Worm (Caenorhabditis elegans) whole organism, early embryonic: ENCODE results near the gene C34E10.12.

Source experiments
- B0310.2 ChIP-seq: sonication (generic microtip); optimal IDR thresholded peaks from 2 replicates; lab custom pipeline; 2016; ENCODE audit warnings: mild to moderate bottlenecking, missing genetic modification characterization, missing compliant biosample characterization
- F13C5.2 ChIP-seq: sonication (generic microtip); optimal IDR thresholded peaks from 2 replicates; lab custom pipeline; 2017; ENCODE audit warnings: mild to moderate bottlenecking, missing genetic modification characterization, inconsistent platforms, missing compliant biosample characterization
- aly-1 ChIP-seq: sonication (generic microtip); optimal IDR thresholded peaks from 2 replicates; lab custom pipeline; 2016; ENCODE audit warnings: missing genetic modification characterization, missing compliant biosample characterization
- ama-1 ChIP-seq: fragments of 150-350 bp; optimal IDR thresholded peaks from 2 replicates; lab custom pipeline; 2014
- ceh-13 ChIP-seq: fragments of 200-800 bp; sonication (Bioruptor generic); optimal IDR thresholded peaks from 2 replicates; lab custom pipeline; 2018; ENCODE audit warnings: mild to moderate bottlenecking, missing genetic modification characterization, missing compliant biosample characterization
- ceh-36 ChIP-seq: sonication (generic microtip); optimal IDR thresholded peaks from 2 replicates; lab custom pipeline; 2016; ENCODE audit warnings: missing genetic modification characterization, inconsistent platforms, missing compliant biosample characterization
- ets-7 ChIP-seq: sonication (generic microtip); optimal IDR thresholded peaks from 2 replicates; lab custom pipeline; 2016; ENCODE audit warnings: missing genotype, missing genetic modification characterization, missing compliant biosample characterization
- flt-1 ChIP-seq: fragments of 200-800 bp; sonication (Bioruptor generic); IDR thresholded peaks from 2 replicates; pipeline ENCODE4 v1.3.6; 2022; ENCODE audit warnings: missing genetic modification characterization, missing compliant biosample characterization
- hmbx-1 ChIP-seq: sonication (generic microtip); optimal IDR thresholded peaks from 2 replicates; lab custom pipeline; 2016; ENCODE audit warnings: mild to moderate bottlenecking, missing genetic modification characterization, missing compliant biosample characterization
- hmg-4 ChIP-seq: fragments of 200-800 bp; sonication (Bioruptor generic); optimal IDR thresholded peaks from 2 replicates; lab custom pipeline; 2018; ENCODE audit warnings: mild to moderate bottlenecking, missing genetic modification characterization, missing compliant biosample characterization
- hnd-1 ChIP-seq: sonication (generic microtip); optimal IDR thresholded peaks from 2 replicates; lab custom pipeline; 2016; ENCODE audit warnings: missing genetic modification characterization, missing compliant biosample characterization
- pes-1 ChIP-seq: fragments of 200-800 bp; sonication (Bioruptor generic); IDR thresholded peaks from 2 replicates; pipeline ENCODE4 v1.3.6; 2022; ENCODE audit warnings: missing genetic modification reagents, missing genetic modification characterization, missing compliant biosample characterization
- scrt-1 ChIP-seq: fragments of 200-800 bp; sonication (Bioruptor generic); IDR thresholded peaks from 2 replicates; pipeline ENCODE4 v1.3.6; 2022; ENCODE audit warnings: missing genetic modification characterization, missing compliant biosample characterization
- sea-1 ChIP-seq: fragments of 200-800 bp; sonication (Bioruptor generic); conservative IDR thresholded peaks from 2 replicates; pipeline ENCODE4 v1.3.6; 2022; ENCODE audit warnings: missing genetic modification characterization, missing compliant biosample characterization
- tbx-11 ChIP-seq: fragments of 200-800 bp; sonication (Bioruptor generic); IDR thresholded peaks from 2 replicates; pipeline ENCODE4 v1.3.6; 2022; ENCODE audit warnings: missing genetic modification characterization, missing compliant biosample characterization
- tbx-37 ChIP-seq: fragments of 200-800 bp; sonication (Bioruptor generic); conservative IDR thresholded peaks from 2 replicates; pipeline ENCODE4 v1.3.6; 2022; ENCODE audit warnings: missing genetic modification reagents, missing genetic modification characterization, missing compliant biosample characterization
- tra-4 ChIP-seq: sonication (generic microtip); optimal IDR thresholded peaks from 2 replicates; lab custom pipeline; 2017; ENCODE audit warnings: missing genetic modification characterization, missing compliant biosample characterization

C34E10.12 gene

ce11 chrIII:5227831-5228467, at the start of gene C34E10.12, which contains the start of the genes C34E10.10 and atp-2:
Gene C34E10.12 (minus strand): TSS chrIII:5227881.
Gene C34E10.10 (minus strand): TSS chrIII:5227884.
Gene atp-2 (plus strand): TSS chrIII:5228417.
- TF ChIP-seq F13C5.2 (tag; lab: Kevin White, UChicago) (peak; percentile 75), hmg-4 (GFP tag; lab: Kevin White, UChicago) (peak; percentile 14), tbx-11 (GFP tag; lab: Robert Waterston, UW) (no peak), tra-4 (tag; lab: Kevin White, UChicago) (no peak), ceh-36 (tag; lab: Kevin White, UChicago) (no peak), pes-1 (GFP tag; lab: Robert Waterston, UW) (peak; percentile 51; the same call in 1 of the 2 replicates)

- no peak for TF ChIP-seq tbx-37 (GFP tag; lab: Robert Waterston, UW)
- no peak for TF ChIP-seq hmbx-1 (tag; lab: Kevin White, UChicago)
- no peak for TF ChIP-seq aly-1 (tag; lab: Kevin White, UChicago)
- TF ChIP-seq F13C5.2 (tag; lab: Kevin White, UChicago) = peak; percentile 13
- no peak for TF ChIP-seq ama-1
Observed at ce11 chrIII:5274715-5275355, 47.2 kb upstream of the C34E10.12 start, which contains the start of the genes daf-41 and toc-1. Gene daf-41 (minus strand): TSS chrIII:5274765. Gene toc-1 (plus strand): TSS chrIII:5275251.

ce11 chrIII:5274250-5274649, 46.6 kb upstream of the C34E10.12 start:
- TF ChIP-seq scrt-1 (no peak), hmg-4 (GFP tag; lab: Kevin White, UChicago) (no peak), tra-4 (tag; lab: Kevin White, UChicago) (no peak), ceh-36 (tag; lab: Kevin White, UChicago) (no peak), F13C5.2 (tag; lab: Kevin White, UChicago) (no peak), ets-7 (tag; lab: Kevin White, UChicago) (no peak), hnd-1 (tag; lab: Kevin White, UChicago) (no peak), tbx-37 (GFP tag; lab: Robert Waterston, UW) (no peak), pes-1 (GFP tag; lab: Robert Waterston, UW) (no peak), B0310.2 (no peak), flt-1 (GFP tag; lab: Robert Waterston, UW) (no peak), hmbx-1 (tag; lab: Kevin White, UChicago) (no peak), ceh-13 (GFP tag; lab: Kevin White, UChicago) (no peak), ama-1 (no peak)

- TF ChIP-seq hnd-1 (tag; lab: Kevin White, UChicago) (no peak), B0310.2 (no peak), ceh-13 (GFP tag; lab: Kevin White, UChicago) (no peak), tra-4 (tag; lab: Kevin White, UChicago) (no peak), ceh-36 (tag; lab: Kevin White, UChicago) (no peak)
Observed at ce11 chrIII:5273396-5273857, 45.7 kb upstream of the C34E10.12 start, which contains the start of gene ztf-8. Gene ztf-8 (minus strand): TSS chrIII:5273471.

- TF ChIP-seq B0310.2 = no peak
- TF ChIP-seq F13C5.2 (tag; lab: Kevin White, UChicago) = no peak
- no peak for TF ChIP-seq tbx-11 (GFP tag; lab: Robert Waterston, UW)
- no peak for TF ChIP-seq aly-1 (tag; lab: Kevin White, UChicago)
- no peak for TF ChIP-seq sea-1 (GFP tag; lab: Robert Waterston, UW)
- no peak for TF ChIP-seq scrt-1
- no peak for TF ChIP-seq flt-1 (GFP tag; lab: Robert Waterston, UW)
- TF ChIP-seq ceh-36 (tag; lab: Kevin White, UChicago) = no peak
Observed at ce11 chrIII:5269814-5270213, 42.1 kb upstream of the C34E10.12 start, which contains the start of gene ZC395.4. Gene ZC395.4 (plus strand): TSS chrIII:5270114.

ce11 chrIII:5268486-5268885, 40.8 kb upstream of the C34E10.12 start:
- TF ChIP-seq flt-1 (GFP tag; lab: Robert Waterston, UW) (no peak), tra-4 (tag; lab: Kevin White, UChicago) (no peak), sea-1 (GFP tag; lab: Robert Waterston, UW) (no peak), scrt-1 (no peak), ceh-36 (tag; lab: Kevin White, UChicago) (no peak), aly-1 (tag; lab: Kevin White, UChicago) (no peak), hmg-4 (GFP tag; lab: Kevin White, UChicago) (no peak), ets-7 (tag; lab: Kevin White, UChicago) (no peak), pes-1 (GFP tag; lab: Robert Waterston, UW) (no peak), F13C5.2 (tag; lab: Kevin White, UChicago) (no peak), tbx-37 (GFP tag; lab: Robert Waterston, UW) (no peak)

ce11 chrIII:5267217-5267906, 39.7 kb upstream of the C34E10.12 start, which contains the start of gene ZC395.5:
Gene ZC395.5 (plus strand): TSS chrIII:5267848.
- TF ChIP-seq pes-1 (GFP tag; lab: Robert Waterston, UW) = no peak
- TF ChIP-seq tbx-37 (GFP tag; lab: Robert Waterston, UW) = no peak
